Fruit fly (Drosophila melanogaster) whole organism, pupa: ENCODE data around the gene Cp190.

Experiments used
- CG10348 ChIP-seq: fragments of 200-800 bp; sonication (Bioruptor generic); IDR thresholded peaks from 2 replicates; pipeline ENCODE4 v1.3.6; 2022; ENCODE audit warnings: missing biosample characterization, missing genetic modification characterization
- CG12605 ChIP-seq: fragments of 200-800 bp; sonication (Bioruptor generic); IDR thresholded peaks from 2 replicates; pipeline ENCODE4 v1.3.6; 2022; ENCODE audit warnings: missing biosample characterization, missing genetic modification characterization
- CG13204 ChIP-seq: fragments of 200-800 bp; sonication (Bioruptor generic); optimal IDR thresholded peaks from 2 replicates; lab custom pipeline; 2018; ENCODE audit warnings: missing biosample characterization, mild to moderate bottlenecking, missing genetic modification characterization, moderate library complexity
- CG14655 ChIP-seq: fragments of 200-800 bp; sonication (Bioruptor generic); optimal IDR thresholded peaks from 3 replicates; lab custom pipeline; 2017; ENCODE audit warnings: mild to moderate bottlenecking, missing biosample characterization, missing genetic modification reagents, missing genetic modification characterization
- CG15710 ChIP-seq: fragments of 200-800 bp; sonication (Bioruptor generic); optimal IDR thresholded peaks from 2 replicates; lab custom pipeline; 2018; ENCODE audit warnings: missing biosample characterization, mild to moderate bottlenecking, missing genetic modification characterization, moderate library complexity
- CG17806 ChIP-seq: fragments of 200-800 bp; sonication (Bioruptor generic); optimal IDR thresholded peaks from 2 replicates; lab custom pipeline; 2018; ENCODE audit warnings: missing biosample characterization, mild to moderate bottlenecking, missing genetic modification characterization, moderate library complexity
- CG32121 ChIP-seq: fragments of 200-800 bp; sonication (Bioruptor generic); IDR thresholded peaks from 2 replicates; pipeline ENCODE4 v1.3.6; 2022; ENCODE audit warnings: missing biosample characterization, missing genetic modification characterization
- CG34367 ChIP-seq: fragments of 200-800 bp; sonication (Bioruptor generic); optimal IDR thresholded peaks from 2 replicates; lab custom pipeline; 2018; ENCODE audit warnings: missing biosample characterization, mild to moderate bottlenecking, missing genetic modification characterization
- CG4496 ChIP-seq: fragments of 200-800 bp; sonication (Bioruptor generic); IDR thresholded peaks from 3 replicates; pipeline ENCODE4 v1.3.6; 2022; ENCODE audit warnings: missing biosample characterization, missing genetic modification characterization
- CG8159 ChIP-seq: fragments of 200-800 bp; sonication (Bioruptor generic); optimal IDR thresholded peaks from 3 replicates; lab custom pipeline; 2018; ENCODE audit warnings: missing biosample characterization, mild to moderate bottlenecking, missing genetic modification characterization, moderate library complexity
- CG8301 ChIP-seq: fragments of 200-800 bp; sonication (Bioruptor generic); optimal IDR thresholded peaks from 2 replicates; lab custom pipeline; 2018; ENCODE audit warnings: missing biosample characterization, mild to moderate bottlenecking, missing genetic modification characterization
- CG9948 ChIP-seq: fragments of 200-800 bp; sonication (Bioruptor generic); optimal IDR thresholded peaks from 2 replicates; lab custom pipeline; 2018; ENCODE audit warnings: missing biosample characterization, mild to moderate bottlenecking, missing genetic modification characterization, moderate library complexity
- D1 ChIP-seq: fragments of 200-800 bp; sonication (Bioruptor generic); optimal IDR thresholded peaks from 2 replicates; lab custom pipeline; 2018; ENCODE audit warnings: missing biosample characterization, mild to moderate bottlenecking, missing genetic modification characterization, moderate library complexity
- EcR ChIP-seq: fragments of 200-800 bp; sonication (Bioruptor generic); optimal IDR thresholded peaks from 3 replicates; lab custom pipeline; 2019; ENCODE audit warnings: missing biosample characterization, missing genetic modification characterization, mild to moderate bottlenecking, moderate library complexity, missing genetic modification reagents
- Ets98B ChIP-seq: fragments of 200-800 bp; sonication (Bioruptor generic); IDR thresholded peaks from 2 replicates; pipeline ENCODE4 v1.3.6; 2022; ENCODE audit warnings: missing biosample characterization, missing genetic modification characterization
- Pif1A ChIP-seq: fragments of 200-800 bp; sonication (Bioruptor generic); optimal IDR thresholded peaks from 3 replicates; lab custom pipeline; 2016; ENCODE audit warnings: missing biosample characterization, missing genetic modification characterization
- Pif1B ChIP-seq: fragments of 200-800 bp; sonication (Bioruptor generic); optimal IDR thresholded peaks from 3 replicates; lab custom pipeline; 2016; ENCODE audit warnings: missing biosample characterization, missing genetic modification characterization
- Snoo ChIP-seq: fragments of 200-800 bp; sonication (Bioruptor generic); optimal IDR thresholded peaks from 3 replicates; lab custom pipeline; 2017; ENCODE audit warnings: missing biosample characterization, mild to moderate bottlenecking, missing genetic modification characterization, inconsistent platforms
- fd96Ca ChIP-seq: fragments of 200-800 bp; sonication (Bioruptor generic); IDR thresholded peaks from 3 replicates; pipeline ENCODE4 v1.3.6; 2022; ENCODE audit warnings: missing biosample characterization, missing genetic modification characterization
- gl ChIP-seq: fragments of 200-800 bp; sonication (Bioruptor generic); optimal IDR thresholded peaks from 2 replicates; lab custom pipeline; 2018; ENCODE audit warnings: missing biosample characterization, mild to moderate bottlenecking, missing genetic modification characterization
- rn ChIP-seq: fragments of 200-800 bp; sonication (Bioruptor generic); IDR thresholded peaks from 2 replicates; pipeline ENCODE4 v1.3.6; 2022; ENCODE audit warnings: missing biosample characterization, missing genetic modification characterization

The Cp190 gene

dm6 chr3R:15277926-15278869, 3.2 kb upstream of the Cp190 start, which contains the start of the genes MRG15 and Tm1:
MRG15 (minus strand) TSS chr3R:15278109.
Tm1 (plus strand) TSS chr3R:15278220.
- TF ChIP-seq gl (tag; lab: Kevin White, UChicago) (no peak), D1 (no peak), CG4496 (GFP tag; lab: Robert Waterston, UW) (no peak), Pif1A (GFP tag; lab: Kevin White, UChicago) (no peak), CG17806 (tag; lab: Kevin White, UChicago) (no peak), fd96Ca (GFP tag; lab: Robert Waterston, UW) (no peak), EcR (GFP tag; lab: Kevin White, UChicago) (no peak), CG8159 (tag; lab: Kevin White, UChicago) (no peak), CG14655 (no peak), CG8301 (tag; lab: Kevin White, UChicago) (no peak), Snoo (tag; lab: Kevin White, UChicago) (no peak)
- TF ChIP-seq, all 21 proteins: peak for 0

- TF ChIP-seq EcR (GFP tag; lab: Kevin White, UChicago) = no peak
- TF ChIP-seq CG8159 (tag; lab: Kevin White, UChicago) = no peak
- TF ChIP-seq Snoo (tag; lab: Kevin White, UChicago) = no peak
- TF ChIP-seq CG9948 (tag; lab: Kevin White, UChicago) = no peak
- no peak for TF ChIP-seq Ets98B (GFP tag; lab: Robert Waterston, UW)
- no peak for TF ChIP-seq CG15710 (tag; lab: Kevin White, UChicago)
- no peak for TF ChIP-seq CG8301 (tag; lab: Kevin White, UChicago)
- no peak for TF ChIP-seq Pif1A (GFP tag; lab: Kevin White, UChicago)
- no peak for TF ChIP-seq CG32121 (GFP tag; lab: Robert Waterston, UW)
- TF ChIP-seq Pif1B (GFP tag; lab: Kevin White, UChicago) = no peak
- TF ChIP-seq rn (GFP tag; lab: Robert Waterston, UW) = no peak
- TF ChIP-seq CG10348 (GFP tag; lab: Robert Waterston, UW) = no peak
- no peak for TF ChIP-seq CG14655
- TF ChIP-seq D1 = no peak
- no peak for TF ChIP-seq fd96Ca (GFP tag; lab: Robert Waterston, UW)
- TF ChIP-seq CG12605 (GFP tag; lab: Robert Waterston, UW) = no peak
- no peak for TF ChIP-seq CG34367 (tag; lab: Kevin White, UChicago)
- TF ChIP-seq CG4496 (GFP tag; lab: Robert Waterston, UW) = no peak
- no peak for TF ChIP-seq CG17806 (tag; lab: Kevin White, UChicago)
- no peak for TF ChIP-seq gl (tag; lab: Kevin White, UChicago)
These were observed 6.2 kb downstream of the Cp190 start for dm6 chr3R:15268856-15269255.

- TF ChIP-seq CG4496 (GFP tag; lab: Robert Waterston, UW) = no peak
- no peak for TF ChIP-seq CG9948 (tag; lab: Kevin White, UChicago)
- TF ChIP-seq CG8159 (tag; lab: Kevin White, UChicago) = no peak
- TF ChIP-seq EcR (GFP tag; lab: Kevin White, UChicago) = no peak
- TF ChIP-seq CG10348 (GFP tag; lab: Robert Waterston, UW) = no peak
- no peak for TF ChIP-seq CG34367 (tag; lab: Kevin White, UChicago)
- no peak for TF ChIP-seq CG8301 (tag; lab: Kevin White, UChicago)
- TF ChIP-seq Pif1B (GFP tag; lab: Kevin White, UChicago) = no peak
- TF ChIP-seq CG15710 (tag; lab: Kevin White, UChicago) = no peak
- TF ChIP-seq, all 21 proteins: peak for 0
These were observed 6.6 kb downstream of the Cp190 start, which contains the start of the genes CG14864 and Zip88E for dm6 chr3R:15268426-15268825. CG14864 (minus strand) TSS chr3R:15268538. Zip88E (plus strand) TSS chr3R:15268662.

- TF ChIP-seq CG32121 (GFP tag; lab: Robert Waterston, UW) = no peak
- TF ChIP-seq CG4496 (GFP tag; lab: Robert Waterston, UW) = no peak
- no peak for TF ChIP-seq CG15710 (tag; lab: Kevin White, UChicago)
- TF ChIP-seq CG34367 (tag; lab: Kevin White, UChicago) = no peak
- no peak for TF ChIP-seq fd96Ca (GFP tag; lab: Robert Waterston, UW)
- no peak for TF ChIP-seq D1
- no peak for TF ChIP-seq gl (tag; lab: Kevin White, UChicago)
These were observed 9.5 kb downstream of the Cp190 start, which contains the start of gene ATPsynO for dm6 chr3R:15265406-15266040. ATPsynO (plus strand) TSS chr3R:15265591.

dm6 chr3R:15263946-15264345, 11.1 kb downstream of the Cp190 start:
- TF ChIP-seq fd96Ca (GFP tag; lab: Robert Waterston, UW) (no peak), D1 (no peak), CG4496 (GFP tag; lab: Robert Waterston, UW) (no peak), CG12605 (GFP tag; lab: Robert Waterston, UW) (no peak), CG8301 (tag; lab: Kevin White, UChicago) (no peak), CG10348 (GFP tag; lab: Robert Waterston, UW) (no peak), EcR (GFP tag; lab: Kevin White, UChicago) (no peak), Ets98B (GFP tag; lab: Robert Waterston, UW) (no peak), CG9948 (tag; lab: Kevin White, UChicago) (no peak), Snoo (tag; lab: Kevin White, UChicago) (no peak), Pif1A (GFP tag; lab: Kevin White, UChicago) (no peak), gl (tag; lab: Kevin White, UChicago) (no peak), Pif1B (GFP tag; lab: Kevin White, UChicago) (no peak), CG13204 (GFP tag; lab: Kevin White, UChicago) (no peak), CG8159 (tag; lab: Kevin White, UChicago) (no peak), rn (GFP tag; lab: Robert Waterston, UW) (no peak)
